Worm (Caenorhabditis elegans) whole organism, midembryonic: ENCODE data around the gene C34D10.5.

ENCODE experiments used
- T22C8.4 ChIP-seq: fragments of 200-800 bp; sonication (Bioruptor generic); IDR thresholded peaks from 2 replicates; pipeline ENCODE4 v1.3.6; 2022; ENCODE audit warnings: missing genetic modification characterization, missing compliant biosample characterization
- cog-1 ChIP-seq: sonication (generic microtip); optimal IDR thresholded peaks from 2 replicates; lab custom pipeline; 2016; ENCODE audit warnings: missing genetic modification characterization, missing compliant biosample characterization
- flt-1 ChIP-seq: fragments of 200-800 bp; sonication (Bioruptor generic); IDR thresholded peaks from 2 replicates; pipeline ENCODE4 v1.3.6; 2022; ENCODE audit warnings: missing genetic modification characterization, missing compliant biosample characterization
- klf-2 ChIP-seq: fragments of 200-800 bp; sonication (Bioruptor generic); conservative IDR thresholded peaks from 2 replicates; pipeline ENCODE4 v1.3.6; 2022; ENCODE audit warnings: missing genetic modification reagents, missing genetic modification characterization, missing compliant biosample characterization
- med-1 ChIP-seq: sonication (generic microtip); optimal IDR thresholded peaks from 2 replicates; lab custom pipeline; 2017; ENCODE audit warnings: missing genetic modification characterization, mild to moderate bottlenecking, missing compliant biosample characterization, antibody characterized with exemption, missing genetic modification reagents; ENCODE audit not compliant: insufficient read depth
- ref-1 ChIP-seq: fragments of 200-800 bp; sonication (Bioruptor generic); conservative IDR thresholded peaks from 2 replicates; pipeline ENCODE4 v1.3.6; 2022; ENCODE audit warnings: missing genetic modification reagents, missing genetic modification characterization, missing compliant biosample characterization
- tab-1 ChIP-seq: fragments of 200-800 bp; sonication (Bioruptor generic); IDR thresholded peaks from 2 replicates; pipeline ENCODE4 v1.3.6; 2022; ENCODE audit warnings: missing genetic modification characterization, missing compliant biosample characterization
- ztf-23 ChIP-seq: fragments of 200-800 bp; sonication (Bioruptor generic); IDR thresholded peaks from 2 replicates; pipeline ENCODE4 v1.3.6; 2022; ENCODE audit warnings: missing genetic modification reagents, missing genetic modification characterization, missing compliant biosample characterization
- ztf-29 ChIP-seq: fragments of 200-800 bp; sonication (Bioruptor generic); IDR thresholded peaks from 2 replicates; pipeline ENCODE4 v1.3.6; 2022; ENCODE audit warnings: missing genetic modification reagents, missing genetic modification characterization, missing compliant biosample characterization

C34D10.5 gene

DNA sequence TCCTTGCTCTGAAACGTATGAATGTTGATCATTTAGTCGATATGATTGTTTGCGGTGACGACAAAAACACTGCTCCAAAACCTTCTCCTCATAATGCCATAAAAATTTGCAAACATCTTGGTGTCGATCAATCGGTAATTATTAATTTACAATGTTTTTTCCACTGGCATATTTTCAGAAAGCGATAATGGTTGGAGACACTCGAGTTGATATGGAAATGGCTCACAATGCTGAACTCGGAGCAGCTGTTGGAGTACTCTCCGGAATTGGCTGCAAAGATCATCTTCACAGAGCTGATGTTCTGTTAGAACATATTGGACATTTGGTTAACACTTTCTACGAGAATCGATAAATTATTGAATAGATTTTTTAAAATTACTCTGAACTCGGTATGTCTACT, 29.4 kb upstream of the C34D10.5 start:
- TF ChIP-seq ztf-23 (GFP tag; lab: Robert Waterston, UW), result no peak
- TF ChIP-seq klf-2 (GFP tag; lab: Robert Waterston, UW), result no peak
- no peak for TF ChIP-seq tab-1 (GFP tag; lab: Robert Waterston, UW)
- TF ChIP-seq cog-1 (tag; lab: Kevin White, UChicago), result no peak
- TF ChIP-seq ref-1 (GFP tag; lab: Robert Waterston, UW), result no peak
- TF ChIP-seq T22C8.4 (GFP tag; lab: Robert Waterston, UW), result no peak
- TF ChIP-seq ztf-29 (GFP tag; lab: Robert Waterston, UW), result no peak
- TF ChIP-seq med-1 (GFP tag; lab: Kevin White, UChicago), result no peak
- TF ChIP-seq flt-1 (GFP tag; lab: Robert Waterston, UW), result no peak

DNA sequence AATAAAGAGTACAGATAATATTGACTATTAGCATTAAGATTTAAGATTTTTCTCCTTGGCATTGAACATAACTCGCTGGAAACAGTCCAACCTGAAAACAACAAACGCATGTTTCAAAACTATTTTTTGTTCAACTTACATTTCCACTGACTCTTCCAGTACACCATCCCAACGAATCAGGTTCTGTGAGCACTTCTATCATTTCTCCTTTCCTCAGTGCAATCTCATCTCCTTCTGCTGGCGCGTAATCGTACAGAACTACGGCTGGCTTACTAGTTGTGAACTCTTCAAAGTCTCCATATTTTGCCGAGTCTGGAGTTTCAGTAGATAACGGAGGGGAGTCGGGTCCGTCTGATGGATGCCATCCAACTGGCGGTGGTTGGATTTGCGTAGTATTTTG, 28.7 kb upstream of the C34D10.5 start:
- TF ChIP-seq flt-1 (GFP tag; lab: Robert Waterston, UW) (no peak), cog-1 (tag; lab: Kevin White, UChicago) (no peak), med-1 (GFP tag; lab: Kevin White, UChicago) (no peak), ztf-23 (GFP tag; lab: Robert Waterston, UW) (no peak), ztf-29 (GFP tag; lab: Robert Waterston, UW) (no peak), klf-2 (GFP tag; lab: Robert Waterston, UW) (no peak), ref-1 (GFP tag; lab: Robert Waterston, UW) (no peak), tab-1 (GFP tag; lab: Robert Waterston, UW) (no peak), T22C8.4 (GFP tag; lab: Robert Waterston, UW) (no peak)

DNA sequence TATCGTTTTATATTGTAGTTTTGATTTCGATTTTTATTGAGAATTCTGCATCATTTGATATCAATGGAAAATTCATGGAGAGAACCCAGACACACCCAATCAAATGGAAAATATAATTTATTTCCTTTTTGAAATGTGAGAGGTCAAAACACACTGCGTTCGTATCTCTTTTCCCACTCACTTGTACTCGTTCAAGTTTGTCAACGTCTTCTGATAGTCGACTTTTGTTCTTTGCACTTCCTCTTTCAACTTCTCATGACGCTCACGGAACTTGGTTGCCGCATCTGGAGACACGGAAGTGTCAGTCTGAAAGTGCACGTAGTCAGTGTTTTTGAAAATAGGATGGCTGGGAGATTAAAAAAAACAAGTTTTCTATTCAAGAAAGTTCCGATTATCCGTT, 27.5 kb upstream of the C34D10.5 start:
- TF ChIP-seq ztf-23 (GFP tag; lab: Robert Waterston, UW) (no peak), tab-1 (GFP tag; lab: Robert Waterston, UW) (no peak), ztf-29 (GFP tag; lab: Robert Waterston, UW) (no peak), flt-1 (GFP tag; lab: Robert Waterston, UW) (no peak)

DNA sequence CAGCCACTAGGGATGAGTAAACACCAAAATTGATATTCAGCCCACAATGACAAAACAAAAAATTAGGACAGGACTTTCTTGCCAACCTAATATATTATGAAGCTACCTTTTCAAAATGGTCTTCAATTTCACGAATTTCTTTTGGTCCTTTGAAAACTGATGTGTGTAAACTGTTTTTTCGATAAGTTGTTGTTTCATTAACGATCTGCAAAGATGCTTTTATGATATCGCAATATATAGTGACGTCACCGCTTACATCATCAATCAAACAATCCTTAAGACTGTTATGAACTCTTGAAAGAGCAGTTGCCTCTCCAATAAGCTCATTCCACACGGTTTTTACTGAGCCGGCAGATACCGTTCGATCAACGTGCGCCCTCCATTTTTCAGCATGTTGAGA, 25.7 kb upstream of the C34D10.5 start:
- no peak for TF ChIP-seq ztf-23 (GFP tag; lab: Robert Waterston, UW)
- no peak for TF ChIP-seq med-1 (GFP tag; lab: Kevin White, UChicago)
- no peak for TF ChIP-seq ref-1 (GFP tag; lab: Robert Waterston, UW)
- TF ChIP-seq cog-1 (tag; lab: Kevin White, UChicago), result no peak
- no peak for TF ChIP-seq T22C8.4 (GFP tag; lab: Robert Waterston, UW)
- TF ChIP-seq ztf-29 (GFP tag; lab: Robert Waterston, UW), result no peak
- TF ChIP-seq flt-1 (GFP tag; lab: Robert Waterston, UW), result no peak
- TF ChIP-seq klf-2 (GFP tag; lab: Robert Waterston, UW), result no peak
- TF ChIP-seq tab-1 (GFP tag; lab: Robert Waterston, UW), result no peak

DNA sequence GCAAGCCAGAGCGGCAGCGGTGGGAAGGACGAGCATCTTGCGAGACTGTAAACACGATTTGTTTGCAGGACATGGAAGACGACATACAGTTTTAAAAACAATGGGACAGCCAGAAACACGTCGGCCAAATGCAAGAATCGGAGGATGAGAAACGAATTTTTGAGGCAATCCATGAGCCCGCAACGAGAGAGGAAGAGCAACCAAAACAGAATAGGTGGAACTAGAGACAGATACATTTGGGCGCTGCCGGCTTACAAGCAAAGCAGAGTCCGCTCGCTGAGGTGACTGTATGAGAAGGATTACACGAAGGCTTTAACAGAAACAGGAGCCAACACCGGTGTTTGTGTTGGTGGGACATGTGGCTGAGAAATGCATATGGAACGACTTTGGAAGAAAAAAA, 23.3 kb upstream of the C34D10.5 start:
- TF ChIP-seq cog-1 (tag; lab: Kevin White, UChicago) (no peak), klf-2 (GFP tag; lab: Robert Waterston, UW) (no peak), ztf-23 (GFP tag; lab: Robert Waterston, UW) (0 out of 2 replicates have a peak, but pooled peaks have one; percentile 19)

DNA sequence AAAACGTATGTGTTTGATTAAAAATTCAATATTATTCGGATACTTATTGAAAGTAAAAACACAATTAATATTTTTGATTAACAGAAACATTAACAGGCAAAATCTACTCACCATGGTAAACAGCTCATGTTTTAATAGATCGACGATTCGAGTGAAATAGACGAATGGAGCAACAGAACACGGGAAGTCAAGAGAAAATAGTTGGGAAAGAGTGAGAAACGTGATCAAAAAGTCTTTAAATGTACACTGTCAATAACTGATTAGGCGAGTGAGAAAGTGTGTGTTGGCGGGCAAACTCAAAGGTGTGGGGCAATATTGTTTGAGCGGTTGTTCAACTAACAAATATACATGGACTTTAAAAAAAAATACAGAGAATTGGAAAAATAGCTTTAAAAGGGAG, 19.9 kb upstream of the C34D10.5 start, which contains the start of gene sdpn-1:
TSS of gene sdpn-1 (minus strand) at position 262 of the 400 bp plus-strand sequence.
- TF ChIP-seq klf-2 (GFP tag; lab: Robert Waterston, UW) (no peak), flt-1 (GFP tag; lab: Robert Waterston, UW) (no peak), tab-1 (GFP tag; lab: Robert Waterston, UW) (no peak), ref-1 (GFP tag; lab: Robert Waterston, UW) (no peak), ztf-23 (GFP tag; lab: Robert Waterston, UW) (no peak), ztf-29 (GFP tag; lab: Robert Waterston, UW) (no peak), T22C8.4 (GFP tag; lab: Robert Waterston, UW) (no peak), cog-1 (tag; lab: Kevin White, UChicago) (no peak), med-1 (GFP tag; lab: Kevin White, UChicago) (no peak)

DNA sequence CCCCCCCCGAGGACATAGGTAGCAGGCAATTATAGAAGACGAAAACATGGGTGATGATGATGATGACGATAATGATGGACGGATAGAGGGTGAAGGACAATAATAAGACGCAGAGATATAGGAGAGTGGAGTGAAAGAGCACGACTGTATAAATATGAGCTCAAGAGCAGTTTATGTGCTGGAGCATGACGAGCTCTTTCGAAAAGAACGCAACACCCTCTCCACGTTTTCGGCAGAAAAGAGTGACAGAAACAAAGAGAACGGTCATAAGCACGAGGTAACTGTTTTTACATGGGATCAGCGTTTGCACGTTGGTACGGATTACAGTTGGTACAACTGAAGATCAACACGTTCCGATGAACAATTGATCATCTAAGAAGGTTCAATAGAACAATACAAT, 18.9 kb upstream of the C34D10.5 start:
- TF ChIP-seq cog-1 (tag; lab: Kevin White, UChicago) (no peak), ztf-23 (GFP tag; lab: Robert Waterston, UW) (no peak), tab-1 (GFP tag; lab: Robert Waterston, UW) (no peak), ztf-29 (GFP tag; lab: Robert Waterston, UW) (no peak), klf-2 (GFP tag; lab: Robert Waterston, UW) (no peak), ref-1 (GFP tag; lab: Robert Waterston, UW) (no peak), T22C8.4 (GFP tag; lab: Robert Waterston, UW) (no peak), med-1 (GFP tag; lab: Kevin White, UChicago) (no peak), flt-1 (GFP tag; lab: Robert Waterston, UW) (no peak)

DNA sequence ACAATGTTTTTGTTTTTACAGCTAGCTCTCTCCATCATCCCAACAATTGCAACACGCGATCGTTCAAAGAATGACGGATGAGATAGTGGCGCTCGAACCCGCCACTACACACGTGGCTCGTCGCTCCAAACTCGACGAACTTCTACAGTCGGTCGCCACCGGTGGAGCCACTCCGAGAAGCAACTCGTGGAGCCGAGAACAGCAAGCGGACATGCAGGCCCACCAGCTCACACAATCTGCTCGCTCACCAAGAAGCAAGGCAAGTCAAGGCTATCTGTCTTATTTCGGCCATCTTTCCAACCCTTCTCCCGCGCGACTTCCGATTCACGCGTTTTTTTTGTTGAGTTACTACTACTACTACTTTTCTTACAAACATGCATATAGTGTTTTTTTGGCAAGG, 14.2 kb upstream of the C34D10.5 start, which contains the start of the genes F45E1.1 and F45E1.2:
TSS of gene F45E1.1 (plus strand) at position 20 of the 400 bp plus-strand sequence.
TSS of gene F45E1.2 (plus strand) at position 71 of the 400 bp plus-strand sequence.
- no peak for TF ChIP-seq flt-1 (GFP tag; lab: Robert Waterston, UW)
- no peak for TF ChIP-seq med-1 (GFP tag; lab: Kevin White, UChicago)
- TF ChIP-seq ztf-29 (GFP tag; lab: Robert Waterston, UW), result no peak
- no peak for TF ChIP-seq T22C8.4 (GFP tag; lab: Robert Waterston, UW)
- TF ChIP-seq klf-2 (GFP tag; lab: Robert Waterston, UW), result no peak
- no peak for TF ChIP-seq ztf-23 (GFP tag; lab: Robert Waterston, UW)
- TF ChIP-seq cog-1 (tag; lab: Kevin White, UChicago), result no peak
- no peak for TF ChIP-seq ref-1 (GFP tag; lab: Robert Waterston, UW)
- no peak for TF ChIP-seq tab-1 (GFP tag; lab: Robert Waterston, UW)

DNA sequence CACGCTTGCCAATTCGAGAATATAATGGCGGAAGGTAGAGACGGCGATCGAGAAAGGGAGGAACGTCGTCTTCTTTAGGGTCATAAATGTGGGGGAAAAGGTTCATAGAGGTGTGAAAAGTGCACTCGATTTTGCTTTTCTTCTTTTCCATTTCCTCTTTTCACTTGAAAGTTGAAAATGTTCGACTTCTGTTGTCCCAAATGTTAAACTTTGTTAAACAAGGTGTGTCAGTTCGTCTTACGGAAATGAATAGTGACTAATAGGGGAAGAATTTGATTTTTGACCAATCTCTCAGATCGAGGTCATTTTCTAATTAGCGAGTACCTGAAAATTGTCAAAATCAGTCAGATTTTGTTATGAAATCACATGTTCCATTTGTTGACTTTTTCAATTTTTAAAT, 13.0 kb upstream of the C34D10.5 start:
- TF ChIP-seq ref-1 (GFP tag; lab: Robert Waterston, UW), result no peak
- TF ChIP-seq ztf-29 (GFP tag; lab: Robert Waterston, UW), result no peak
- no peak for TF ChIP-seq cog-1 (tag; lab: Kevin White, UChicago)
- no peak for TF ChIP-seq ztf-23 (GFP tag; lab: Robert Waterston, UW)
- no peak for TF ChIP-seq med-1 (GFP tag; lab: Kevin White, UChicago)
- no peak for TF ChIP-seq T22C8.4 (GFP tag; lab: Robert Waterston, UW)
- no peak for TF ChIP-seq klf-2 (GFP tag; lab: Robert Waterston, UW)
- no peak for TF ChIP-seq tab-1 (GFP tag; lab: Robert Waterston, UW)
- TF ChIP-seq flt-1 (GFP tag; lab: Robert Waterston, UW), result no peak
